Fruit fly (Drosophila melanogaster): ENCODE data around the gene CG3515.

The CG3515 gene

dm6 chr2L:2528097-2528496 lies 24.5 kb downstream of the CG3515 start:
- TF ChIP-seq ttk (optimal IDR thresholded peaks at IDR 0.05) (no peak), Myc (optimal IDR thresholded peaks at IDR 0.05) (no peak), Sin3A (optimal IDR thresholded peaks at IDR 0.05) (no peak)

dm6 chr2L:2517937-2518336 lies 34.7 kb downstream of the CG3515 start, which contains the start of gene CG3528:
TSS of gene CG3528 (minus strand) at chr2L:2518037.
- TF ChIP-seq Sin3A (optimal IDR thresholded peaks at IDR 0.05) = no peak

- TF ChIP-seq psq (optimal IDR thresholded peaks at IDR 0.05) = no peak
- no peak for TF ChIP-seq ttk (optimal IDR thresholded peaks at IDR 0.05)
- TF ChIP-seq h (optimal IDR thresholded peaks at IDR 0.05) = no peak
- no peak for TF ChIP-seq Myc (optimal IDR thresholded peaks at IDR 0.05)
- no peak for TF ChIP-seq insv (optimal IDR thresholded peaks at IDR 0.05)
- TF ChIP-seq Sin3A (optimal IDR thresholded peaks at IDR 0.05) = no peak
Observed at dm6 chr2L:2501823-2502222, 50.8 kb downstream of the CG3515 start.
